Fruit fly (Drosophila melanogaster): ENCODE results near the gene CG34007.

The CG34007 gene

DNA sequence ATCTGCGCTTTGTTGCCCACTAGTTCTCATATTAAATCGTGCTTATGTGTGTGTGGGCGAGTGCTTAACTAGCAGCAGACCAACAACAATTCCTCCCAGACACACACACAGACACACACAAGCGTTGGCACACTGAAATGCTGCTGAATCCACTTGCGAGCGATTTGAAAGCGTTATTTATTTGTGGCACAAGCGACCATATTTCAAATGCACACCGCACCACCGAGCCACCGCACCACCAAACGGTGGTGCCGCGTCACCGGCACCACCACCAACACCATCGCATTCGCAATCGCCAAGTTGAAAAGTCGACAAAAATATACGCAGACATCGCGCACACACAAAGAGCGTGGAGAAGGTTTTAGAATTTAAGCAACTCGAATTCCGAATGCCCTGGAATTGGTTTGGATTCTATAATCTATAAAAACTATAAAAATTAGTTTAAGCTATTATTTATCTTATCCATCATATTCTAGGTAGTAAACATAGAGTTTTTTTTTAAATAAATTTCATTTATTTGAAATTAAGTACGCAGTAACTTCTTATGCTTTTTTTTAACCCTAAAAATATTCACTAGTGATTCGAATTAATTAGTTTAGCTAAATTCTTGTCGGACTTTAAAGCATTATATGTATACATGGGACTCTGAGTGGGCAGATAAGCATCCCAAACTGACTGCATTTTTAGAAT lies 16.1 kb upstream of the CG34007 start (continued):
- TF ChIP-seq sd (tag; optimal IDR thresholded peaks at IDR 0.05) (peak; percentile 29), BtbVII (GFP tag; optimal IDR thresholded peaks at IDR 0.05) (no peak), CG12391 (tag; optimal IDR thresholded peaks at IDR 0.05) (peak; percentile 45), CG12769 (tag; optimal IDR thresholded peaks at IDR 0.05) (peak; percentile 26), bsh (GFP tag; optimal IDR thresholded peaks at IDR 0.05) (peak in 1 of 2 experiments; percentile 58), Lim3 (GFP tag; IDR thresholded peaks at IDR 0.05) (no peak), vnd (GFP tag; IDR thresholded peaks at IDR 0.05; ENCODE audit: partially characterized antibody) (no peak), Blimp-1 (GFP tag; optimal IDR thresholded peaks at IDR 0.05) (peak; percentile 28), unpg (GFP tag; optimal IDR thresholded peaks at IDR 0.05) (peak; percentile 31), CG33213 (GFP tag; optimal IDR thresholded peaks at IDR 0.05) (no peak), abd-A (tag; optimal IDR thresholded peaks at IDR 0.05) (peak; percentile 5), psq (GFP tag; optimal IDR thresholded peaks at IDR 0.05) (no peak), Xrp1 (GFP tag; IDR thresholded peaks at IDR 0.05) (peak; percentile 32; the same call in 1 of the 2 replicates), az2 (GFP tag; optimal IDR thresholded peaks at IDR 0.05) (peak; percentile 6), PHDP (tag; optimal IDR thresholded peaks at IDR 0.05) (peak; percentile 39), sr (GFP tag; IDR thresholded peaks at IDR 0.05) (0 out of 3 replicates have a peak, but pooled peaks have one; percentile 52), Bteb2 (GFP tag; optimal IDR thresholded peaks at IDR 0.05) (no peak), scrt (GFP tag; optimal IDR thresholded peaks at IDR 0.05) (no peak), nau (GFP tag; optimal IDR thresholded peaks at IDR 0.05) (peak; percentile 62), CG30431 (GFP tag; optimal IDR thresholded peaks at IDR 0.05) (no peak), CG6175 (GFP tag; IDR thresholded peaks at IDR 0.05) (peak; percentile 95), CG15514 (GFP tag; optimal IDR thresholded peaks at IDR 0.05) (no peak), lmd (GFP tag; IDR thresholded peaks at IDR 0.05) (0 out of 2 replicates have a peak, but pooled peaks have one; percentile 11), CG11456 (GFP tag; IDR thresholded peaks at IDR 0.05) (0 out of 3 replicates have a peak, but pooled peaks have one; percentile 16), CG9609 (GFP tag; optimal IDR thresholded peaks at IDR 0.05) (no peak), Taf1 (GFP tag; IDR thresholded peaks at IDR 0.05) (no peak), CG13624 (GFP tag; optimal IDR thresholded peaks at IDR 0.05) (no peak), CG4820 (GFP tag; optimal IDR thresholded peaks at IDR 0.05) (peak; percentile 25), Rfx (GFP tag; IDR thresholded peaks at IDR 0.05) (0 out of 2 replicates have a peak, but pooled peaks have one; percentile 10), Camta (GFP tag; optimal IDR thresholded peaks at IDR 0.05) (no peak), unc-4 (GFP tag; IDR thresholded peaks at IDR 0.05; ENCODE audit: partially characterized antibody) (no peak), row (GFP tag; IDR thresholded peaks at IDR 0.05) (peak; percentile 52), br (optimal IDR thresholded peaks at IDR 0.05) (no peak), z (GFP tag; IDR thresholded peaks at IDR 0.05) (no peak), chn (GFP tag; optimal IDR thresholded peaks at IDR 0.05) (no peak), CG11398 (GFP tag; optimal IDR thresholded peaks at IDR 0.05) (no peak), nmo (GFP tag; optimal IDR thresholded peaks at IDR 0.05) (peak; percentile 52), HLH3B (GFP tag; IDR thresholded peaks at IDR 0.05) (0 out of 2 replicates have a peak, but pooled peaks have one; percentile 22), cad (GFP tag; optimal IDR thresholded peaks at IDR 0.05) (no peak), vfl (GFP tag; optimal IDR thresholded peaks at IDR 0.05) (no peak), CG2116 (GFP tag; optimal IDR thresholded peaks at IDR 0.05) (no peak), gcm (GFP tag; optimal IDR thresholded peaks at IDR 0.05) (peak; percentile 9), Stat92E (GFP tag; optimal IDR thresholded peaks at IDR 0.05) (no peak), lola (GFP tag; optimal IDR thresholded peaks at IDR 0.05) (peak in 1 of 3 experiments; percentile 36), CG6689 (GFP tag; IDR thresholded peaks at IDR 0.05) (0 out of 2 replicates have a peak, but pooled peaks have one; percentile 21), cg (GFP tag; optimal IDR thresholded peaks at IDR 0.05) (peak; percentile 66), CG10654 (GFP tag; optimal IDR thresholded peaks at IDR 0.05) (no peak), dmrt99B (tag; optimal IDR thresholded peaks at IDR 0.05) (peak; percentile 19), CG17829 (tag; optimal IDR thresholded peaks at IDR 0.05) (peak; percentile 19)

Measured in whole organism, embryonic.